Worm (Caenorhabditis elegans): ENCODE measurements around the gene hog-1.

- TF ChIP-seq R02D3.7 (tag; optimal IDR thresholded peaks at IDR 0.05) (no peak), ceh-82 (tag; optimal IDR thresholded peaks at IDR 0.05) (no peak), lin-13 (GFP tag; optimal IDR thresholded peaks at IDR 0.05) (no peak), ama-1 (optimal IDR thresholded peaks at IDR 0.05) (no peak), lin-39 (tag; optimal IDR thresholded peaks at IDR 0.05) (no peak), pha-4 (GFP tag; IDR thresholded peaks at IDR 0.05) (no peak), pha-4 (tag; optimal IDR thresholded peaks at IDR 0.05) (no peak), snpc-4 (tag; optimal IDR thresholded peaks at IDR 0.05) (no peak), ceh-44 (GFP tag; IDR thresholded peaks at IDR 0.05) (no peak), ztf-11 (tag; optimal IDR thresholded peaks at IDR 0.05) (no peak), mdl-1 (tag; optimal IDR thresholded peaks at IDR 0.05) (no peak), ces-1 (GFP tag; optimal IDR thresholded peaks at IDR 0.05) (no peak), jun-1 (tag; optimal IDR thresholded peaks at IDR 0.05) (no peak), ceh-28 (tag; optimal IDR thresholded peaks at IDR 0.05) (no peak)
These were observed 22.2 kb downstream of the hog-1 start for ce11 chrX:5831827-5832226.
